Worm (Caenorhabditis elegans): ENCODE data around the gene cpf-1.
A peak's percentile ranks its signal among the peaks of the same experiment; 100 is the strongest.

Gene cpf-1

ce11 chrII:8583035-8583434 lies 19.2 kb downstream of the cpf-1 start:
- TF ChIP-seq ZK546.5 (tag; optimal IDR thresholded peaks at IDR 0.05) (no peak), sma-3 (GFP tag; optimal IDR thresholded peaks at IDR 0.05) (no peak), nhr-77 (tag; optimal IDR thresholded peaks at IDR 0.05) (no peak), lin-39 (tag; optimal IDR thresholded peaks at IDR 0.05) (no peak), unc-39 (tag; optimal IDR thresholded peaks at IDR 0.05) (no peak), gmeb-1 (tag; optimal IDR thresholded peaks at IDR 0.05) (no peak), unc-62 (GFP tag; optimal IDR thresholded peaks at IDR 0.05) (no peak), crh-2 (tag; optimal IDR thresholded peaks at IDR 0.05) (no peak), lin-11 (tag; optimal IDR thresholded peaks at IDR 0.05) (no peak), unc-55 (GFP tag; optimal IDR thresholded peaks at IDR 0.05) (no peak), mdl-1 (tag; optimal IDR thresholded peaks at IDR 0.05) (no peak), nhr-6 (tag; optimal IDR thresholded peaks at IDR 0.05) (no peak)

- TF ChIP-seq lin-13 (GFP tag; optimal IDR thresholded peaks at IDR 0.05) (no peak), alr-1 (tag; optimal IDR thresholded peaks at IDR 0.05) (no peak), blmp-1 (tag; optimal IDR thresholded peaks at IDR 0.05; ENCODE audit: insufficient read depth) (no peak), ceh-82 (tag; optimal IDR thresholded peaks at IDR 0.05) (no peak), lsy-2 (tag; optimal IDR thresholded peaks at IDR 0.05) (no peak), R02D3.7 (tag; optimal IDR thresholded peaks at IDR 0.05) (no peak), fos-1 (tag; optimal IDR thresholded peaks at IDR 0.05) (no peak), F13H6.1 (tag; optimal IDR thresholded peaks at IDR 0.05) (no peak), nhr-10 (tag; optimal IDR thresholded peaks at IDR 0.05) (no peak), nhr-6 (tag; optimal IDR thresholded peaks at IDR 0.05) (no peak), C34F6.9 (tag; optimal IDR thresholded peaks at IDR 0.05) (no peak), nhr-12 (tag; optimal IDR thresholded peaks at IDR 0.05) (no peak), nhr-237 (tag; optimal IDR thresholded peaks at IDR 0.05) (no peak), ztf-4 (tag; optimal IDR thresholded peaks at IDR 0.05) (no peak), unc-62 (GFP tag; optimal IDR thresholded peaks at IDR 0.05) (no peak)
Observed at ce11 chrII:8581700-8582099, 20.5 kb downstream of the cpf-1 start, which contains the start of gene arl-1. Gene arl-1 (plus strand): TSS chrII:8582000.

ce11 chrII:8577509-8578099 lies 24.6 kb downstream of the cpf-1 start, which contains the start of gene F54C9.9:
Gene F54C9.9 (plus strand): TSS chrII:8578049.
- TF ChIP-seq unc-55 (GFP tag; optimal IDR thresholded peaks at IDR 0.05) (peak; percentile 45), R02D3.7 (tag; optimal IDR thresholded peaks at IDR 0.05) (no peak), peb-1 (tag; optimal IDR thresholded peaks at IDR 0.05) (no peak), nhr-25 (tag; optimal IDR thresholded peaks at IDR 0.05) (peak; percentile 79), nhr-6 (tag; optimal IDR thresholded peaks at IDR 0.05) (no peak), zag-1 (tag; optimal IDR thresholded peaks at IDR 0.05) (no peak), gmeb-1 (tag; optimal IDR thresholded peaks at IDR 0.05) (peak; percentile 64), nhr-10 (tag; optimal IDR thresholded peaks at IDR 0.05) (no peak), crh-2 (tag; optimal IDR thresholded peaks at IDR 0.05) (peak; percentile 42), C34F6.9 (tag; optimal IDR thresholded peaks at IDR 0.05) (peak; percentile 66), lin-39 (tag; optimal IDR thresholded peaks at IDR 0.05) (no peak), egl-27 (tag; optimal IDR thresholded peaks at IDR 0.05) (no peak), lsy-2 (tag; optimal IDR thresholded peaks at IDR 0.05) (peak in 1 of 2 experiments; percentile 60), snpc-4 (tag; optimal IDR thresholded peaks at IDR 0.05) (no peak), nhr-12 (tag; optimal IDR thresholded peaks at IDR 0.05) (no peak), mdl-1 (tag; optimal IDR thresholded peaks at IDR 0.05) (no peak)

ce11 chrII:8575184-8575583 lies 27.1 kb downstream of the cpf-1 start, which contains the start of gene puf-5:
Gene puf-5 (plus strand): TSS chrII:8575541.
- TF ChIP-seq lin-39 (tag; optimal IDR thresholded peaks at IDR 0.05) (no peak), nhr-11 (tag; optimal IDR thresholded peaks at IDR 0.05) (no peak), Y55F3AM.14 (GFP tag; optimal IDR thresholded peaks at IDR 0.05) (no peak), elt-3 (tag; optimal IDR thresholded peaks at IDR 0.05) (no peak), aly-2 (tag; optimal IDR thresholded peaks at IDR 0.05) (no peak), nhr-129 (tag; optimal IDR thresholded peaks at IDR 0.05) (no peak), gmeb-1 (tag; optimal IDR thresholded peaks at IDR 0.05) (no peak)

ce11 chrII:8573044-8573443 lies 29.2 kb downstream of the cpf-1 start, which contains the start of gene F54C9.7:
Gene F54C9.7 (plus strand): TSS chrII:8573344.
- TF ChIP-seq unc-55 (GFP tag; optimal IDR thresholded peaks at IDR 0.05) (peak; percentile 26), dmd-4 (tag; optimal IDR thresholded peaks at IDR 0.05) (no peak)

All from whole organism, L2 larva.